Worm (Caenorhabditis elegans): ENCODE data around the gene acly-1.
"Not testable (repeated sequence)": the region's sequence is repeated elsewhere in the genome, so short reads cannot be mapped to it uniquely, and the experiment has no call there.

ce11 chrX:1508910-1509309, 29.6 kb downstream of the acly-1 start:
- TF ChIP-seq dmd-8 (GFP tag; IDR thresholded peaks at IDR 0.05); zfp-2 (tag; optimal IDR thresholded peaks at IDR 0.05); Y75B8A.6 (GFP tag; IDR thresholded peaks at IDR 0.05); dpl-1 (GFP tag; optimal IDR thresholded peaks at IDR 0.05); ztf-11 (tag; optimal IDR thresholded peaks at IDR 0.05): not testable (repeated sequence)

Data from whole organism, L4 larva.